Fruit fly (Drosophila melanogaster): Measurements from ENCODE around the gene CG42590.

DNA sequence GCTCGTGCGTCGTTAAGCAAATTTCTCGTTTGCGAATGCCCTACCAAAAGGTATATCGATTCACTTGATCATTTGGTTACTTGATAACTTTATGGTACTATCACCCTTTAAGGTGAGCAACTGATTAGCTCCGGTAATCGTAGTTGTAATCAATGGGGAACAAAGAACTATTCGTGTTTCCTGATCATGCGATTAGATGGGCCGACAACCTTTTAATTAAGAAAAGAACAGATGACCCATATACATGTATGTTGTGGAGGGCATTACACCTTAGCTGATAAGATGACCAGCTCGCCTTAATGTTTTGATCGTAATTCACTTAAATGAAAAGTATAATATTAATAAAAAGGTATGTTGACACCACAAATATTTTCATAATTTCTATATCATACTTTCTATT, 4.3 kb upstream of the CG42590 start:
- no peak for TF ChIP-seq pan (optimal IDR thresholded peaks at IDR 0.05)
- TF ChIP-seq usp (GFP tag; optimal IDR thresholded peaks at IDR 0.05) = no peak
- no peak for TF ChIP-seq psq (optimal IDR thresholded peaks at IDR 0.05)
- TF ChIP-seq CG8478 (optimal IDR thresholded peaks at IDR 0.05) = no peak
- TF ChIP-seq Dll (optimal IDR thresholded peaks at IDR 0.05) = no peak
